Fruit fly (Drosophila melanogaster): ENCODE measurements around the gene CG17477.

Gene CG17477

DNA sequence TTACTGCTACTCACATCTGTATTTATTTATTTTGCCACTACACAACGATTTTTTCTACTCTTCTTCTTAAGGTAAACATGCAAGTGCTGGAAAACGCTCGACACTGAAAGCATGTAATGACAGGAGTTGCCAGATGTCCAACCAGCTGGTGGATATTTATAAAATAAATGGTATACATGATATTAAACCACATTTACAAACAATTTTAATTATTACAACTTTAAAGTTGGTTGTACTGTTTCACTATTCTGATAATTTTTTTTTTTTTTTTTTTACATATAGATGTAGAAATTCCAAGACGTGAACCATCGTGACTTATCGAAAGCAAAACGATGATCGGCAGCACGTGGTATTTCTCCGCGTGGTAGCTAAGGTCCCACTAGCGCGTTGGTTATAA is 46.9 kb downstream of the CG17477 start, which contains the start of the genes Keap1 and kuk (continued):
- peak; percentile 66 for TF ChIP-seq vvl (GFP tag; IDR thresholded peaks at IDR 0.05)
- TF ChIP-seq Vsx1 (GFP tag; optimal IDR thresholded peaks at IDR 0.05), result no peak
- no peak for TF ChIP-seq cg (GFP tag; optimal IDR thresholded peaks at IDR 0.05)
- TF ChIP-seq corto (GFP tag; optimal IDR thresholded peaks at IDR 0.05), result no peak
- TF ChIP-seq Nf-YA (GFP tag; IDR thresholded peaks at IDR 0.05), result no peak
- TF ChIP-seq CG7786 (GFP tag; optimal IDR thresholded peaks at IDR 0.05), result peak; percentile 51
- peak; percentile 99 for TF ChIP-seq CG17385 (GFP tag; optimal IDR thresholded peaks at IDR 0.05)
- TF ChIP-seq emc (GFP tag; optimal IDR thresholded peaks at IDR 0.05), result peak; percentile 62
- TF ChIP-seq knrl (GFP tag; IDR thresholded peaks at IDR 0.05; ENCODE audit: partially characterized antibody), result peak; percentile 93
- TF ChIP-seq crol (GFP tag; IDR thresholded peaks at IDR 0.05), result no peak
- peak; percentile 50 for TF ChIP-seq chn (GFP tag; optimal IDR thresholded peaks at IDR 0.05)
- peak; percentile 88 for TF ChIP-seq Bgb (GFP tag; IDR thresholded peaks at IDR 0.05; ENCODE audit: partially characterized antibody)
- no peak for TF ChIP-seq CG17186 (GFP tag; optimal IDR thresholded peaks at IDR 0.05)
- peak; percentile 29 for TF ChIP-seq pfk (GFP tag; optimal IDR thresholded peaks at IDR 0.05)
- TF ChIP-seq psq (GFP tag; optimal IDR thresholded peaks at IDR 0.05), result peak; percentile 27
- TF ChIP-seq CG8388 (GFP tag; optimal IDR thresholded peaks at IDR 0.05), result no peak
- TF ChIP-seq esg (GFP tag; conservative IDR thresholded peaks at IDR 0.05), result no peak
- TF ChIP-seq Hr3 (GFP tag; optimal IDR thresholded peaks at IDR 0.05), result peak; percentile 64
- TF ChIP-seq CG18262 (tag; optimal IDR thresholded peaks at IDR 0.05), result no peak
- peak; percentile 85 for TF ChIP-seq hkb (optimal IDR thresholded peaks at IDR 0.05)
- TF ChIP-seq hkb (GFP tag; IDR thresholded peaks at IDR 0.05), result peak; percentile 7; the same call in 1 of the 2 replicates
- TF ChIP-seq peb (GFP tag; IDR thresholded peaks at IDR 0.05), result no peak
- TF ChIP-seq fd64A (GFP tag; optimal IDR thresholded peaks at IDR 0.05), result no peak
- TF ChIP-seq Dip2 (GFP tag; IDR thresholded peaks at IDR 0.05), result no peak
- TF ChIP-seq H15 (GFP tag; IDR thresholded peaks at IDR 0.05), result no peak
- peak; percentile 42; the same call in 1 of the 2 replicates for TF ChIP-seq ap (GFP tag; IDR thresholded peaks at IDR 0.05)
- peak; percentile 37 for TF ChIP-seq fd3F (GFP tag; optimal IDR thresholded peaks at IDR 0.05)
- no peak for TF ChIP-seq lov (optimal IDR thresholded peaks at IDR 0.05)
- no peak for TF ChIP-seq lov (GFP tag; IDR thresholded peaks at IDR 0.05)
- no peak for TF ChIP-seq TFAM (GFP tag; optimal IDR thresholded peaks at IDR 0.05)
- no peak for TF ChIP-seq Hr39 (optimal IDR thresholded peaks at IDR 0.05)
- peak; percentile 71 for TF ChIP-seq CG1647 (GFP tag; optimal IDR thresholded peaks at IDR 0.05)
- TF ChIP-seq twi (tag; optimal IDR thresholded peaks at IDR 0.05), result no peak
- peak; percentile 27 for TF ChIP-seq repo (GFP tag; optimal IDR thresholded peaks at IDR 0.05)
- peak; percentile 44; the same call in 1 of the 3 replicates for TF ChIP-seq so (GFP tag; IDR thresholded peaks at IDR 0.05)
- peak; percentile 74 for TF ChIP-seq shn (GFP tag; optimal IDR thresholded peaks at IDR 0.05)
- peak; percentile 37; the same call in 2 of the 3 replicates for TF ChIP-seq CG34422 (GFP tag; IDR thresholded peaks at IDR 0.05)
- TF ChIP-seq cad (GFP tag; optimal IDR thresholded peaks at IDR 0.05), result no peak
- TF ChIP-seq nom (GFP tag; optimal IDR thresholded peaks at IDR 0.05), result no peak
- TF ChIP-seq pum (GFP tag; optimal IDR thresholded peaks at IDR 0.05), result peak; percentile 63
- peak; percentile 53 for TF ChIP-seq CG11085 (GFP tag; IDR thresholded peaks at IDR 0.05)
- TF ChIP-seq insv (GFP tag; optimal IDR thresholded peaks at IDR 0.05), result peak in 1 of 2 experiments; percentile 57
- peak; percentile 20 for TF ChIP-seq Tbp (GFP tag; optimal IDR thresholded peaks at IDR 0.05)
- no peak for TF ChIP-seq CG31388 (GFP tag; optimal IDR thresholded peaks at IDR 0.05)
- peak; percentile 48 for TF ChIP-seq Atf3 (GFP tag; optimal IDR thresholded peaks at IDR 0.05)
- TF ChIP-seq CG15479 (GFP tag; optimal IDR thresholded peaks at IDR 0.05), result no peak
- TF ChIP-seq CG12104 (GFP tag; optimal IDR thresholded peaks at IDR 0.05), result peak; percentile 51
- TF ChIP-seq Side (GFP tag; optimal IDR thresholded peaks at IDR 0.05), result no peak
- no peak for TF ChIP-seq Kr (GFP tag; optimal IDR thresholded peaks at IDR 0.05)
- TF ChIP-seq Jarid2 (GFP tag; optimal IDR thresholded peaks at IDR 0.05), result peak; percentile 16
- TF ChIP-seq BEAF-32 (GFP tag; optimal IDR thresholded peaks at IDR 0.05), result peak; percentile 95
- peak; percentile 30 for TF ChIP-seq CG4424 (GFP tag; optimal IDR thresholded peaks at IDR 0.05)
- TF ChIP-seq gem (tag; optimal IDR thresholded peaks at IDR 0.05), result peak; percentile 61

Data from whole organism, embryonic.